Worm (Caenorhabditis elegans) whole organism, midembryonic: Measurements from ENCODE around the gene Y45G5AM.5.

Experiments
- T22C8.4 ChIP-seq: fragments of 200-800 bp; sonication (Bioruptor generic); IDR thresholded peaks from 2 replicates; pipeline ENCODE4 v1.3.6; 2022; ENCODE audit warnings: missing genetic modification characterization, missing compliant biosample characterization
- cog-1 ChIP-seq: sonication (generic microtip); optimal IDR thresholded peaks from 2 replicates; lab custom pipeline; 2016; ENCODE audit warnings: missing genetic modification characterization, missing compliant biosample characterization
- flt-1 ChIP-seq: fragments of 200-800 bp; sonication (Bioruptor generic); IDR thresholded peaks from 2 replicates; pipeline ENCODE4 v1.3.6; 2022; ENCODE audit warnings: missing genetic modification characterization, missing compliant biosample characterization
- klf-2 ChIP-seq: fragments of 200-800 bp; sonication (Bioruptor generic); conservative IDR thresholded peaks from 2 replicates; pipeline ENCODE4 v1.3.6; 2022; ENCODE audit warnings: missing genetic modification reagents, missing genetic modification characterization, missing compliant biosample characterization
- med-1 ChIP-seq: sonication (generic microtip); optimal IDR thresholded peaks from 2 replicates; lab custom pipeline; 2017; ENCODE audit warnings: missing genetic modification characterization, mild to moderate bottlenecking, missing compliant biosample characterization, antibody characterized with exemption, missing genetic modification reagents; ENCODE audit not compliant: insufficient read depth
- ref-1 ChIP-seq: fragments of 200-800 bp; sonication (Bioruptor generic); conservative IDR thresholded peaks from 2 replicates; pipeline ENCODE4 v1.3.6; 2022; ENCODE audit warnings: missing genetic modification reagents, missing genetic modification characterization, missing compliant biosample characterization
- tab-1 ChIP-seq: fragments of 200-800 bp; sonication (Bioruptor generic); IDR thresholded peaks from 2 replicates; pipeline ENCODE4 v1.3.6; 2022; ENCODE audit warnings: missing genetic modification characterization, missing compliant biosample characterization
- ztf-23 ChIP-seq: fragments of 200-800 bp; sonication (Bioruptor generic); IDR thresholded peaks from 2 replicates; pipeline ENCODE4 v1.3.6; 2022; ENCODE audit warnings: missing genetic modification reagents, missing genetic modification characterization, missing compliant biosample characterization
- ztf-29 ChIP-seq: fragments of 200-800 bp; sonication (Bioruptor generic); IDR thresholded peaks from 2 replicates; pipeline ENCODE4 v1.3.6; 2022; ENCODE audit warnings: missing genetic modification reagents, missing genetic modification characterization, missing compliant biosample characterization

Gene Y45G5AM.5

DNA sequence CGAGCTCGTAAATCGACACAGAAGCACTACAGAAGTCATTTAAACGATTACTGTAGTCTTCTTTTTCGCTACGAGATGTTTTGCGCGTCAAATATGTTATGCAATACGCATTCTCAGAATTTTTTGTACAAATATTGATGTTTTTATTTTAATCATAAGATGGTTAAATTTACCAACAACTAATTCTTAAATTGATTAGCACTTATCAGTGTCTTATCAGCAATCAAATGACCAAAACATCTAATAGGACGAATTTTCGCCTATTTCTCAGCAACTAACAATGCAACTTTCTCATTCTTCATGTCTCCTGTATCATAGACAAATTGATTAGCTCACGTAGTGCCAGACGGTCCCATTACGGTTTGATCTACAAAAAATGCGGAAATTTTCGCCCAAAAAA lies 25.7 kb downstream of the Y45G5AM.5 start:
- TF ChIP-seq ztf-29 (GFP tag; lab: Robert Waterston, UW): no peak
- no peak for TF ChIP-seq klf-2 (GFP tag; lab: Robert Waterston, UW)
- TF ChIP-seq med-1: no peak
- TF ChIP-seq ztf-23 (GFP tag; lab: Robert Waterston, UW): no peak
- TF ChIP-seq tab-1 (GFP tag; lab: Robert Waterston, UW): no peak
- no peak for TF ChIP-seq flt-1 (GFP tag; lab: Robert Waterston, UW)
- TF ChIP-seq cog-1 (tag; lab: Kevin White, UChicago): no peak
- no peak for TF ChIP-seq ref-1 (GFP tag; lab: Robert Waterston, UW)
- no peak for TF ChIP-seq T22C8.4 (GFP tag; lab: Robert Waterston, UW)

DNA sequence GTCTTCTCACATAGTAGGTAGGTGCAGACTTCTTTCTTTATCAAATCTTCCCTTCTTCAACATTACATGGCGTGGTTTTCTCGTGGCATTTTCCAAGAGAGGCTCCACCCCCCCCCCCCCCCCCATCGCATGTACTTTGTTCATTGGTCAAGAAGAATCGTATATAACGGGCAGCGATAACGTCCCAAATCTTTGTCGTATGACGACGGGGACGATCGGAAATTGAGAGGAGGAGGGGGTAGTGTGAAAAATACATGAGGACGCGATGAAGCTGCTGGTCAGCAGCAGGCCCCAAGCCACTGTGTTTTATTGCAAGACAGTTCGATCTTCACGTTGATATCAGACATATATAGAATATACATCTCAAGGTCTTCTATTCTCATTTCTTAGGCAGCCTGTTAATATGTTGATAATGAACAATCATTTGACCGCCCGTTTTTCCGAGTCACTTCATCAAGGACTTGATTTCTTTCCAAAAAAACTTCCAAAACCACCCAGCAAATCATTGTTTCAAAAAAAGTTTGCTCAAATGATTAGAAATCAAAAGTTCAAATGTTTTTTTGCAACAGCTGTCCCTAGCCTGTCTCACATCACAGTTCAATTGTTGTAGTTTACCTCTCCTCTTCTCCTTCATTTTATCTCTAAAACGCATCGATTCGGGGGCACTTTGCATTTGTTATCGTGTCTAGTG lies 26.4 kb downstream of the Y45G5AM.5 start:
- TF ChIP-seq tab-1 (GFP tag; lab: Robert Waterston, UW): no peak

DNA sequence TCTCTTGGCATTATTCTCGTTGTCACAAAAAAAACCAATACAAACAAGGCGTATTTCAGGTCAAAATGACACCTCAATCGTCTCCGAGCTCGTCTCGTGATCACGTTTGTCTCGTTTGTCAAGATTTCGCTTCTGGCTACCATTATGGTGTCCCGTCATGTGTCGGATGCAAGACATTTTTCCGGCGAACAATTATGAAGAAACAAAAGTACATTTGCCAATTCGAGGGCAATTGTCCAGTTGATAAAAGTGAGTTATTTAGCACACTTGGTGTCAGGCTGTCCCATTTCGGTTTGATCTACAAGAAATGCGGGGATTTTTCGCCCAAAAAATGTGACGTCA lies 26.9 kb downstream of the Y45G5AM.5 start, which contains the start of gene nhr-114:
TSS of gene nhr-114 (plus strand) at position 59 of the 342 bp plus-strand sequence.
- TF ChIP-seq klf-2 (GFP tag; lab: Robert Waterston, UW) (no peak), cog-1 (tag; lab: Kevin White, UChicago) (no peak), med-1 (no peak)

DNA sequence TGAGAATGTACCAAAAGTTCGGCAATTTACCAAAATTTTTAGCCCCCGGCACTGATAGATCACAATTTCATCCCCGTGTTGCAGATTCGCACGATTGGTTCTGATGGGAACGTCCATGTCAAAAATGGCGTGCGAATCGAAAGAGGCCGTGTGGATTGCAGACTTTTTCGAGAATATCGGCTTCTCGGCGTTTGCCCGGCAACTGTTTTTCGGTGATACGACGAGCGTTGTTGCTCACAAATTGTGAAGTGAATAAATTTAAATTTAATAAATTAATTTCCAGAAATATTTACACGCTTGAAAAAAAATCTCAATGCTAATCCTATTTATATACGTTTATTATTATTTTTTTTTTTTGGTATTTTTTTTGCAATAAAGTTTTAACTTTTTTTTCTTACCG lies 29.4 kb downstream of the Y45G5AM.5 start:
- TF ChIP-seq cog-1 (tag; lab: Kevin White, UChicago) (no peak), ref-1 (GFP tag; lab: Robert Waterston, UW) (no peak), ztf-29 (GFP tag; lab: Robert Waterston, UW) (no peak), flt-1 (GFP tag; lab: Robert Waterston, UW) (no peak), T22C8.4 (GFP tag; lab: Robert Waterston, UW) (no peak), tab-1 (GFP tag; lab: Robert Waterston, UW) (no peak), med-1 (no peak)

DNA sequence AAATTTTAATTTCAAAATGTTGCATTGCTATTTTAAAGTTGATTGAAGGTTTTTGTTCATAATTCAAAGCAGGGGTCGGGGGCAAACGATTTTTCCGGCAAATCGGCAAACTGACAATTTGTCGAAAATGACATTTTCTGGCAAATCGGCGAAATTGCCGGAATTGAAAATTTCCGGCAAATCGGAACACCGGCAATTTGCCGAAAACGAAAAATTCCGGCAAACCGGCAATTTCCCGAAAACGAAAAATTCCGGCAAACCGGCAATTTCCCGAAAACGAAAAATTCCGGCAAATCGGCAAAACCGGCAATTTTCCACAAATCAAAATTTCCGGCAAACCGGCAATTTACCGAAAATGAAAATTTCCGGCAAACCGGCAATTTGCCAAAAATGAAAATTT lies 30.0 kb downstream of the Y45G5AM.5 start:
- TF ChIP-seq ref-1 (GFP tag; lab: Robert Waterston, UW): no peak
- no peak for TF ChIP-seq ztf-23 (GFP tag; lab: Robert Waterston, UW)
- no peak for TF ChIP-seq T22C8.4 (GFP tag; lab: Robert Waterston, UW)
- TF ChIP-seq flt-1 (GFP tag; lab: Robert Waterston, UW): no peak
- TF ChIP-seq cog-1 (tag; lab: Kevin White, UChicago): no peak
- no peak for TF ChIP-seq tab-1 (GFP tag; lab: Robert Waterston, UW)
- TF ChIP-seq ztf-29 (GFP tag; lab: Robert Waterston, UW): no peak
- TF ChIP-seq med-1: no peak
- no peak for TF ChIP-seq klf-2 (GFP tag; lab: Robert Waterston, UW)

DNA sequence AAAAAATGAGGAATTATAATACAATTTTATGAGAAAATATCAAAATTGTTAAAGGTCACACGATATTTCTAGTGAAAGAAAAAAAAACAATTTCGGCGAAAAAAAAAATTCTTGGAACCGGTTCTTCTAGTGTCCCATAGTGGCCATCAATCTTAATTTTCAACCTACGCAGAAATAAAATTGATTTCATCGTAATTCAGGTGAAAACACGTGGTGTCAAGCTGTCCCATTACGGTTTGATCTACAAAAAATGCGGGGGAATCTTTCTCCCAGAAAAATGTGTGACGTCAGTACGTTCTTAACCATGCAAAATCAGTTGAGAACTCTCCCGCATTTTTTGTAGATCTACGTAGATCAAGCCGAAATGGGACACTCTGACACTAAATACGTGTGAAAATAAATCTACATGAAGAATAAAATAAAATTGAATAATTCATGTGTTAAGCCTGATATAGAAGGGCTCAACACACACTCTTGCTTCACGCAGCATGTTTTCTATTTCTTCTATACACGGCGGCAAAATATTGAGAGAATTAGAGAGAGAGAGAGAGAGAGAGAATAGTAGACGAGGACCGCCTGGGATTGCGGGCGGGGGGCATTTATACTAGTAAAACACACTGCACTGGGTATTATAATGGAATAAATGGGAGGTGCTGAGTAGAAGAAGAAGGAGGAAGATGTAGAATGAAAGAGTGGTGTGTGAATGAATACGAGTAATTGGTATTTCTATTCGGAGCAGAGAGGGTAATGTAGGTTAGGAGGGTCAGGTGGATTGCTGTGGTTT lies 32.7 kb downstream of the Y45G5AM.5 start:
- TF ChIP-seq med-1: no peak
- TF ChIP-seq ref-1 (GFP tag; lab: Robert Waterston, UW): no peak
- peak; percentile 27 for TF ChIP-seq cog-1 (tag; lab: Kevin White, UChicago)
- TF ChIP-seq flt-1 (GFP tag; lab: Robert Waterston, UW): no peak
- TF ChIP-seq ztf-29 (GFP tag; lab: Robert Waterston, UW): no peak
- TF ChIP-seq T22C8.4 (GFP tag; lab: Robert Waterston, UW): no peak
- TF ChIP-seq ztf-23 (GFP tag; lab: Robert Waterston, UW): no peak
- no peak for TF ChIP-seq tab-1 (GFP tag; lab: Robert Waterston, UW)
- TF ChIP-seq klf-2 (GFP tag; lab: Robert Waterston, UW): no peak

DNA sequence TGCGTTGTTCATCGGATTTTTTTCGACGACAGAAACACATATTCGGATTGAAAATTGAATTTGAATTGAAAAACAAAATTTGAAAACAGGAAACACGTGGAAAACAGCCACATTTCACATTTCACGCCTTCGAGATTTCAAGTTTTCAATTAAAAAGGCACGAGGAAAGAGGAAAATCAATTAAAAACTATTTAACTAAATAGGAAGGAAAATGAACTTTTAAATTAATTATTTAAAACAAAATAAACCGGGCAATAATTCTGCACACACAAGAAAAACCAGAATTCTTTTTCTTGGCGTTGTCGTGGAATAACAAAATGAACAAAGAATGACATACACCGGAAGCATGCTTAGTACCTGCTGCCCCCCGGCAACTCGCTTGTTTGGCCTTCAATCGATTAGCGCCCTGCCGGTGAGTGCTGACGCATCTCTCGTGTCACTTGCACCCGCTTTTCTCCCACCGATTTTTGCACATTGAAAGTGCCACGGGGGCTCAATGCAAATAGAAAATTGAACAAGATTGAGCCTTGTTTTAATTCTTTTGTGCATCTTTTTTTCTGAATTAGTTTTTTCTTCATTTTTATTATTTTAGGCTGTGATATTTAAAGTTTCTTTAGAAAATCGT lies 34.5 kb downstream of the Y45G5AM.5 start, which contains the start of gene Y45G5AM.9:
TSS of gene Y45G5AM.9 (minus strand) at position 51 of the 625 bp plus-strand sequence.
- TF ChIP-seq med-1 (peak; percentile 28), klf-2 (GFP tag; lab: Robert Waterston, UW) (0 out of 2 replicates have a peak, but pooled peaks have one; percentile 62), flt-1 (GFP tag; lab: Robert Waterston, UW) (peak; percentile 79), T22C8.4 (GFP tag; lab: Robert Waterston, UW) (peak; percentile 94), cog-1 (tag; lab: Kevin White, UChicago) (peak; percentile 81), ztf-29 (GFP tag; lab: Robert Waterston, UW) (0 out of 2 replicates have a peak, but pooled peaks have one; percentile 13), ref-1 (GFP tag; lab: Robert Waterston, UW) (no peak), tab-1 (GFP tag; lab: Robert Waterston, UW) (peak; percentile 73), ztf-23 (GFP tag; lab: Robert Waterston, UW) (peak; percentile 83)

DNA sequence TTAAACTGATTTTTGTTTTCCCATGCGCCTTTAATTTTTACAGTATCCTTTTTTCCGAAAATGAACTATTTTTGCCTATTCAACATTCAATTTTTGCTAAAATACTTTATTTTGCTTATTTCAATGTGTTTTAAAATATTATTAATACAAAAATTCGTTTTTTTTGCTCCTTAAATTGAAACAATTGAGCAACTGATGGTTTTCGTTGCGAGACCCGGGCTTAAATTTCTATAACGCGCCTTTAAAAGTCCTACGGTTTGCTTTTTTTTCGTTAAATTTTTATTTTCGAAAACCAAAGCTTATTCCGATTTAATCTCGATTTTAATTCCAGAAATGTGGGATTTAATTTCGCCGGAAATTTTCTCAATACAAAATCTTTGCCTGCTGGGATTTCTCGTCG lies 35.1 kb downstream of the Y45G5AM.5 start, which contains the start of gene algn-5:
TSS of gene algn-5 (plus strand) at position 295 of the 400 bp plus-strand sequence.
- TF ChIP-seq ztf-29 (GFP tag; lab: Robert Waterston, UW) (no peak), klf-2 (GFP tag; lab: Robert Waterston, UW) (no peak), flt-1 (GFP tag; lab: Robert Waterston, UW) (no peak), T22C8.4 (GFP tag; lab: Robert Waterston, UW) (no peak), med-1 (no peak), tab-1 (GFP tag; lab: Robert Waterston, UW) (no peak), ref-1 (GFP tag; lab: Robert Waterston, UW) (no peak), ztf-23 (GFP tag; lab: Robert Waterston, UW) (no peak), cog-1 (tag; lab: Kevin White, UChicago) (no peak)

DNA sequence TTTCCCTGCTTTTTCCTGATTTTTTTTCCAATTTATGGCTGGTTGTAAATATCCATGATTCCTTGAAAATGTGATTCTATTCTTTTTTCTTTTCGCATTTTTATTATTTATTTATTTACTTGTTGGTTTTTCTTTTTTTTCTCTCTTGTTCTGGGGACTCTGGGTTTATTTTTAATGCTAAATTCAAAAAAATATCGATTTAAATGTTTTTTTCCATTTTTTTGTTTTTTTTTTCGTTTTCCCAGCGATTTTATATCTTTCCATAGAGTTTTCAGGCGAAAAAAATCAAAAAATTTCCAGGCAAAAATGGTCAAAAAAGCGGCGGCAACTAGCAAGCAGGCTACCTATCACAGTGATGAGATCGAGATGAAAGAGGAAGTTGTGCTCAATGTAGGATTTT lies 39.0 kb downstream of the Y45G5AM.5 start, which contains the start of gene rpac-40:
TSS of gene rpac-40 (plus strand) at position 301 of the 400 bp plus-strand sequence.
- TF ChIP-seq ztf-23 (GFP tag; lab: Robert Waterston, UW) (no peak), cog-1 (tag; lab: Kevin White, UChicago) (no peak), ztf-29 (GFP tag; lab: Robert Waterston, UW) (no peak), T22C8.4 (GFP tag; lab: Robert Waterston, UW) (no peak), med-1 (no peak), ref-1 (GFP tag; lab: Robert Waterston, UW) (no peak), tab-1 (GFP tag; lab: Robert Waterston, UW) (no peak), klf-2 (GFP tag; lab: Robert Waterston, UW) (no peak), flt-1 (GFP tag; lab: Robert Waterston, UW) (no peak)
